Worm (Caenorhabditis elegans) whole organism, L1 larva: ENCODE data around the gene ncs-6.

Experiments
- C16A3.4 ChIP-seq: fragments of 150-350 bp; optimal IDR thresholded peaks from 2 replicates; lab custom pipeline; 2014; ENCODE audit warnings: missing biosample characterization, missing genetic modification characterization
- C34B4.2 ChIP-seq: sonication (generic microtip); optimal IDR thresholded peaks from 2 replicates; lab custom pipeline; 2017; ENCODE audit warnings: mild to moderate bottlenecking, missing genetic modification characterization, missing compliant biosample characterization
- alr-1 ChIP-seq: fragments of 200-800 bp; sonication (Bioruptor generic); optimal IDR thresholded peaks from 2 replicates; lab custom pipeline; 2018; ENCODE audit warnings: borderline replicate concordance, mild to moderate bottlenecking, missing genetic modification characterization, missing compliant biosample characterization
- ama-1 ChIP-seq: fragments of 150-350 bp; optimal IDR thresholded peaks from 2 replicates; lab custom pipeline; 2014
- ceh-90 ChIP-seq: sonication (generic microtip); optimal IDR thresholded peaks from 2 replicates; lab custom pipeline; 2016; ENCODE audit warnings: missing genetic modification characterization, missing compliant biosample characterization
- dsc-1 ChIP-seq: sonication (generic microtip); optimal IDR thresholded peaks from 2 replicates; lab custom pipeline; 2016; ENCODE audit warnings: mild to moderate bottlenecking, missing genetic modification characterization, missing compliant biosample characterization
- efl-1 ChIP-seq, 4 experiments: fragments of 150-350 bp; optimal IDR thresholded peaks in 3 of 4; peaks in 1 of 4; 1 replicate in 1 of 4; 2 replicates in 3 of 4; lab custom pipeline; 2014; ENCODE audit warnings: missing biosample characterization in 2 of 4, missing genetic modification characterization in 2 of 4, missing genetic modification reagents in 2 of 4
- elt-2 ChIP-seq: sonication (generic microtip); optimal IDR thresholded peaks from 2 replicates; lab custom pipeline; 2016; ENCODE audit warnings: missing genetic modification characterization, mild to moderate bottlenecking, inconsistent platforms, missing compliant biosample characterization, missing genetic modification reagents
- ets-5 ChIP-seq: fragments of 200-800 bp; sonication (Bioruptor generic); IDR thresholded peaks from 2 replicates; pipeline ENCODE4 v1.3.6; 2022; ENCODE audit warnings: missing genetic modification characterization, missing compliant biosample characterization
- fkh-8 ChIP-seq: sonication (generic microtip); optimal IDR thresholded peaks from 2 replicates; lab custom pipeline; 2016; ENCODE audit warnings: mild to moderate bottlenecking, missing genetic modification characterization, missing compliant biosample characterization
- grh-1 ChIP-seq: fragments of 200-800 bp; sonication (Bioruptor generic); IDR thresholded peaks from 2 replicates; pipeline ENCODE4 v1.3.6; 2022; ENCODE audit warnings: missing genetic modification reagents, missing genetic modification characterization, missing compliant biosample characterization
- hlh-17 ChIP-seq: fragments of 200-800 bp; sonication (Bioruptor generic); optimal IDR thresholded peaks from 2 replicates; lab custom pipeline; 2018; ENCODE audit warnings: missing genetic modification characterization, mild to moderate bottlenecking, missing compliant biosample characterization, moderate library complexity, borderline replicate concordance
- hlh-4 ChIP-seq: sonication (generic microtip); optimal IDR thresholded peaks from 2 replicates; lab custom pipeline; 2016; ENCODE audit warnings: mild to moderate bottlenecking, missing genetic modification characterization, missing compliant biosample characterization
- irx-1 ChIP-seq: sonication (generic microtip); optimal IDR thresholded peaks from 2 replicates; lab custom pipeline; 2016; ENCODE audit warnings: missing genetic modification characterization, missing compliant biosample characterization
- lin-15B ChIP-seq: fragments of 150-350 bp; sonication (generic microtip); optimal IDR thresholded peaks from 3 replicates; lab custom pipeline; 2014; ENCODE audit warnings: missing biosample characterization, missing genetic modification characterization
- lin-35 ChIP-seq, 2 experiments: fragments of 150-350 bp; optimal IDR thresholded peaks; 2 replicates each; lab custom pipeline; 2014; ENCODE audit warnings: missing biosample characterization in 2 of 2, missing genetic modification characterization in 2 of 2, missing genetic modification reagents in 2 of 2
- lin-39 ChIP-seq: fragments of 150-350 bp; optimal IDR thresholded peaks from 2 replicates; lab custom pipeline; 2014; ENCODE audit warnings: missing biosample characterization, missing genetic modification reagents, missing genetic modification characterization
- lir-3 ChIP-seq: sonication (generic microtip); optimal IDR thresholded peaks from 2 replicates; lab custom pipeline; 2016; ENCODE audit warnings: mild to moderate bottlenecking, missing genetic modification characterization, moderate library complexity, missing compliant biosample characterization; ENCODE audit not compliant: poor library complexity
- lsy-2 ChIP-seq, 2 experiments: fragments of 150-350 bp; optimal IDR thresholded peaks; 2 replicates each; lab custom pipeline; 2014; ENCODE audit warnings: missing biosample characterization in 2 of 2, missing genetic modification characterization in 2 of 2
- nhr-11 ChIP-seq: fragments of 150-350 bp; optimal IDR thresholded peaks from 2 replicates; lab custom pipeline; 2014; ENCODE audit warnings: missing biosample characterization, missing genetic modification characterization
- nhr-19 ChIP-seq: fragments of 200-800 bp; sonication (Bioruptor generic); conservative IDR thresholded peaks from 2 replicates; pipeline ENCODE4 v1.3.6; 2022; ENCODE audit warnings: missing genetic modification characterization, missing compliant biosample characterization
- nhr-20 ChIP-seq: sonication (generic microtip); optimal IDR thresholded peaks from 2 replicates; lab custom pipeline; 2016; ENCODE audit warnings: mild to moderate bottlenecking, missing genetic modification characterization, missing compliant biosample characterization
- nhr-47 ChIP-seq: sonication (generic microtip); optimal IDR thresholded peaks from 2 replicates; lab custom pipeline; 2016; ENCODE audit warnings: mild to moderate bottlenecking, missing genetic modification characterization, moderate library complexity, missing compliant biosample characterization
- nhr-77 ChIP-seq: fragments of 150-350 bp; optimal IDR thresholded peaks from 2 replicates; lab custom pipeline; 2014; ENCODE audit warnings: missing biosample characterization, missing genetic modification characterization
- pag-3 ChIP-seq: sonication (generic microtip); optimal IDR thresholded peaks from 2 replicates; lab custom pipeline; 2017; ENCODE audit warnings: missing genetic modification characterization, mild to moderate bottlenecking, missing compliant biosample characterization, antibody characterized with exemption, borderline replicate concordance; ENCODE audit not compliant: insufficient read depth
- skn-1 ChIP-seq: fragments of 150-350 bp; optimal IDR thresholded peaks from 2 replicates; lab custom pipeline; 2014; ENCODE audit warnings: missing biosample characterization, missing genetic modification characterization
- sptf-1 ChIP-seq: fragments of 150-350 bp; optimal IDR thresholded peaks from 2 replicates; lab custom pipeline; 2014; ENCODE audit warnings: missing biosample characterization, missing genetic modification characterization
- swsn-7 ChIP-seq: sonication (generic microtip); optimal IDR thresholded peaks from 2 replicates; lab custom pipeline; 2016; ENCODE audit warnings: missing genetic modification characterization, missing compliant biosample characterization
- tlp-1 ChIP-seq: fragments of 150-350 bp; optimal IDR thresholded peaks from 2 replicates; lab custom pipeline; 2014; ENCODE audit warnings: missing biosample characterization, missing genetic modification characterization
- unc-30 ChIP-seq: sonication (generic microtip); optimal IDR thresholded peaks from 2 replicates; lab custom pipeline; 2017; ENCODE audit warnings: missing biosample characterization, missing genetic modification characterization
- unc-86 ChIP-seq: sonication (generic microtip); optimal IDR thresholded peaks from 2 replicates; lab custom pipeline; 2016; ENCODE audit warnings: missing genetic modification characterization, missing compliant biosample characterization
- unc-98 ChIP-seq: fragments of 200-800 bp; sonication (Bioruptor generic); IDR thresholded peaks from 2 replicates; pipeline ENCODE4 v1.3.6; 2022; ENCODE audit warnings: missing genetic modification characterization, missing compliant biosample characterization
- vab-15 ChIP-seq: sonication (generic microtip); optimal IDR thresholded peaks from 2 replicates; lab custom pipeline; 2017; ENCODE audit warnings: missing genotype, mild to moderate bottlenecking, missing genetic modification characterization, missing compliant biosample characterization
- zip-4 ChIP-seq: fragments of 200-800 bp; sonication (Bioruptor generic); optimal IDR thresholded peaks from 2 replicates; lab custom pipeline; 2018; ENCODE audit warnings: mild to moderate bottlenecking, missing genetic modification characterization, moderate library complexity, missing compliant biosample characterization
- ztf-11 ChIP-seq, 2 experiments: sonication (generic microtip); optimal IDR thresholded peaks; 2 replicates each; lab custom pipeline; 2016 to 2017; ENCODE audit warnings: missing genetic modification characterization in 2 of 2, missing biosample characterization in 1 of 2, missing compliant biosample characterization in 1 of 2
- ztf-4 ChIP-seq: fragments of 150-350 bp; optimal IDR thresholded peaks from 2 replicates; lab custom pipeline; 2014; ENCODE audit warnings: missing biosample characterization, missing genetic modification characterization

The ncs-6 gene

DNA sequence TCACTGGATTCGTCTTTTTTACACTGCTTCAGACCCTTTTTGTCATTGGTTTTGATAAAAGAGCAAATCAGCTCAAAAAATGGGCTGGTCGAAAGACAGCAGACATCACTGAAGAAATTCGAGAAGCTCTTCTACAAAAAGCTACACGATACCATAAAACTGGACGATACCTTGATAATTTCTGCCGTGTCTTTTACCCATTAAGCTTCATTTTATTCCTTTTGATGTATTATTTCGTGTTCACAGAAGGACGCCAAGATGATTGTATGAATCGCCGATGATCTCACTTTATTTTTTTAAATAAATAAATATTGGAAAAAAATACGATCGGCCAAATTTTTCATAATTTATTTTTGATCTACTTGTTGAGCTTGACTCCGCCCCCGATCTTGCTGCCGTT, 38.8 kb upstream of the ncs-6 start:
- TF ChIP-seq lin-39 (tag; lab: Kevin White, UChicago) = no peak
- TF ChIP-seq elt-2 (tag; lab: Kevin White, UChicago) = no peak
- TF ChIP-seq unc-30 = no peak
- no peak for TF ChIP-seq nhr-19 (GFP tag; lab: Robert Waterston, UW)
- no peak for TF ChIP-seq lir-3 (tag; lab: Kevin White, UChicago)
- TF ChIP-seq ets-5 (GFP tag; lab: Robert Waterston, UW) = no peak
- TF ChIP-seq lin-15B (tag; lab: Kevin White, UChicago) = no peak
- no peak for TF ChIP-seq nhr-20
- no peak for TF ChIP-seq sptf-1 (tag; lab: Kevin White, UChicago)
- TF ChIP-seq efl-1 (optimal IDR thresholded peaks at IDR 0.05; lab: Kevin White, UChicago) = no peak
- TF ChIP-seq efl-1 (GFP tag; optimal IDR thresholded peaks at IDR 0.05 in 1 of 2; lab: Kevin White, UChicago) = no peak
- no peak for TF ChIP-seq dsc-1 (tag; lab: Kevin White, UChicago)
- no peak for TF ChIP-seq nhr-77 (tag; lab: Kevin White, UChicago)
- no peak for TF ChIP-seq nhr-47 (tag; lab: Kevin White, UChicago)
- no peak for TF ChIP-seq ztf-11 (tag; optimal IDR thresholded peaks at IDR 0.05; lab: Kevin White, UChicago)
- TF ChIP-seq ceh-90 (tag; lab: Kevin White, UChicago) = no peak
- TF ChIP-seq unc-98 = no peak

DNA sequence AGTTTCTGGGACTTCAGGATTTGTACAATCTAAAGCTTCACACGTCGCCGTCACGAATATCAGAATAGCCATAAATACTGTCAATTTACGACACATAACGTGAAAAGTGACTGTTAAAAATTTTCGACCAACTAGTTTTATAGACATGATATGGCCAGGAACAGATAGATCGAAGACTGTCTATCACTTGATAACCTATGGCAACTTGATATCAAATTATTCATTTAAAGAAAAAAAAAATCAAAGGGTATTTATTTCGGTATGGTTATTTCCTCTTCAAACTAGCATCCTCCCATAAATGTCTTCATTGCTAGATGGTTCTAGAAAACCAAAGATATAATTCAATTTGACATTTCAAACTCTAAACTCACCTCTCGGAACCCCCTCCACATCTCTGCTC, 34.1 kb upstream of the ncs-6 start, which contains the start of gene W10G11.3:
Gene W10G11.3, minus strand, starts transcription at position 101 of the 400 bp plus-strand sequence.
- TF ChIP-seq hlh-17 (GFP tag; lab: Kevin White, UChicago) (no peak), vab-15 (no peak), ztf-11 (tag; optimal IDR thresholded peaks at IDR 0.05; lab: Kevin White, UChicago) (no peak), C34B4.2 (no peak), irx-1 (no peak), ztf-4 (tag; lab: Kevin White, UChicago) (no peak), tlp-1 (no peak), zip-4 (GFP tag; lab: Kevin White, UChicago) (no peak), swsn-7 (tag; lab: Kevin White, UChicago) (no peak)

DNA sequence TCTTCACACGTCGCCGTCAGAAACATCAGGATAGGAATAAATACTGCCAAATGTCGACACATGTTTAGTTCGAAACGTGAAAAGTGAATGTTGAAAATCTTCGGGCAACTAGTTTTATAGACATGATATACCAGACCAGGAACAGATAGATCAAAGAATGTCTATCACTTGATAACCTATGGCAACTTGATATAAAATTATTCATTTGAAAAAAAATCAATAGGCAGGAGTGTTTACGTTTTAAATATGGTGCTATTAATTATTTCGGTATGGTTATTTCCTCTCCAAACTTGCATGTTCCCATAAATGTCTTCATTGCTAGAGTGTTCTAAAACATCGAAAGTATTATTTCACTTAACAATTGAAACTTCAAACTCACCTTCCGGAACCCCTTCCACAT, 33.2 kb upstream of the ncs-6 start, which contains the start of gene W10G11.2:
Gene W10G11.2, minus strand, starts transcription at position 101 of the 400 bp plus-strand sequence.
- TF ChIP-seq alr-1 (tag; lab: Kevin White, UChicago) (no peak), nhr-20 (no peak), nhr-19 (GFP tag; lab: Robert Waterston, UW) (no peak), unc-86 (no peak), irx-1 (no peak), skn-1 (tag; lab: Kevin White, UChicago) (no peak), fkh-8 (tag; lab: Kevin White, UChicago) (no peak), tlp-1 (no peak), ama-1 (lab: Kevin White, UChicago) (no peak), grh-1 (GFP tag; lab: Robert Waterston, UW) (no peak), hlh-4 (no peak), nhr-11 (no peak), lsy-2 (tag; optimal IDR thresholded peaks at IDR 0.05; lab: Kevin White, UChicago) (no peak), pag-3 (no peak), C16A3.4 (tag; lab: Kevin White, UChicago) (no peak), ets-5 (GFP tag; lab: Robert Waterston, UW) (no peak)

DNA sequence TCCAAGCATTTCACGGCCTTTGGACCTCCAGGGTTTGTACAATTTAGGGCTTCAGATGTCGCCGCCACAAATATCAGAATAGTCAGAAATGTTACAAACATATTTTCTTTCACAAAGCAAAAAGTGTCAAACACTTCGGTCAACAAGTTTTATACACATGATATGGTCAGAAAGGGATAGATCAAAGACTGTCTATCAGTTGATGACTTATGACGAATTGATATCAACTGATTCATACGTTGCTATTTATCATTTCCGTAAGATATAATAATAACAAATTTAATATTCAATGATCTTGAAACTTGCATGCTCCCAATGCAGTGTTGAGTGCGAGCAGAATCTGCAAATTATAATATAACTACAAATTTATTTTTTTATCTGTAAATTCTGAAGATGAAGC, 32.3 kb upstream of the ncs-6 start, which contains the start of gene W10G11.1:
Gene W10G11.1, minus strand, starts transcription at position 101 of the 400 bp plus-strand sequence.
- TF ChIP-seq lin-35 (GFP tag; optimal IDR thresholded peaks at IDR 0.05; lab: Kevin White, UChicago) = no peak
